Worm (Caenorhabditis elegans): ENCODE data around the gene F28E10.1.

The F28E10.1 gene

DNA sequence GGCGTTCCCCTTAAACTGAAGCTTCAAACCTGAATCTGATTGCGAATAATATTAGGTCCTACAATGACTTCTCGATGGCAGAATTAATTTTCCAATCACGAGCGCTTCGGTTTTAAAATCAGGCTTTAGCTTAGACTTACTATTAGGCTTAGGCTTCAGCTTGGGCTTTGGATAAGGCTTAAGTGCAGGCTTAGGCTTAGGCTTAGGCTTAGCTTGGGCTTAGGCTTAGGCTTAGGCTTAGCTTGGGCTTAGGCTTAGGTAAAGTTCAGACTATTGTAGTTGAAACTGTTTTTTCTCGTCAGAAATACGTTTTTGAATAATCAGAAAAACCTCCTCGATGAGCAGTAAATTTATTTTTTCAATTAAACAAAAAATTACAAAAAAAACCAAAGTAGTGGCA, 41.9 kb upstream of the F28E10.1 start:
- no peak for TF ChIP-seq ztf-11 (tag; optimal IDR thresholded peaks at IDR 0.05)
- TF ChIP-seq pax-3 (tag; optimal IDR thresholded peaks at IDR 0.05): no peak
- TF ChIP-seq sup-37 (GFP tag; optimal IDR thresholded peaks at IDR 0.05): no peak

DNA sequence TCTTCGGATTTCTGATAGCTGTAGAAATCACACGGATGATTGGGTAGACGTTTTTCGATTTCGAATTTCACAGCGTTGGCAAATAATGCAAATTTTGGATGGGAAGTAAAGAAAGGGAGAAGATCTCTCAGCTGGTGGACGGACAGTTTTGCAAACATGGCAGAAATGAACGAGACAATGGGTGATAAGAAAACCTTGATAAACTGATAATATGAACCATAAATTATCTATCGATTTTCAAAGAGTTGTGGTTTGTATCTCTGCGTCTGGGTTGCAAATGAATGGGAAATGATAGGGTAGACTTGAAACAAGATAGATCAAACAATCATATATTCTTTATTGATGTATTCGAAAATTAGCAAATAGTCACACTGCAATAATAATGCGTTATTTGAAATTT, 38.5 kb upstream of the F28E10.1 start, which contains the start of gene ZK185.3:
ZK185.3 (minus strand) TSS at position 263 of the 400 bp plus-strand sequence.
- no peak for TF ChIP-seq ets-5 (GFP tag; IDR thresholded peaks at IDR 0.05)
- TF ChIP-seq elt-3 (tag; optimal IDR thresholded peaks at IDR 0.05): peak in 4 of 6 experiments; percentile 7 to 58 (median 46)
- TF ChIP-seq pqm-1 (tag; optimal IDR thresholded peaks at IDR 0.05): peak; percentile 97
- TF ChIP-seq efl-1 (optimal IDR thresholded peaks at IDR 0.05): no peak
- peak in 1 of 2 experiments; percentile 83 for TF ChIP-seq efl-1 (GFP tag; optimal IDR thresholded peaks at IDR 0.05 in 1 of 2)
- TF ChIP-seq tlp-1 (tag; optimal IDR thresholded peaks at IDR 0.05): peak; percentile 57
- TF ChIP-seq nhr-237 (tag; optimal IDR thresholded peaks at IDR 0.05): no peak
- peak; percentile 77 for TF ChIP-seq elt-2 (tag; optimal IDR thresholded peaks at IDR 0.05)

DNA sequence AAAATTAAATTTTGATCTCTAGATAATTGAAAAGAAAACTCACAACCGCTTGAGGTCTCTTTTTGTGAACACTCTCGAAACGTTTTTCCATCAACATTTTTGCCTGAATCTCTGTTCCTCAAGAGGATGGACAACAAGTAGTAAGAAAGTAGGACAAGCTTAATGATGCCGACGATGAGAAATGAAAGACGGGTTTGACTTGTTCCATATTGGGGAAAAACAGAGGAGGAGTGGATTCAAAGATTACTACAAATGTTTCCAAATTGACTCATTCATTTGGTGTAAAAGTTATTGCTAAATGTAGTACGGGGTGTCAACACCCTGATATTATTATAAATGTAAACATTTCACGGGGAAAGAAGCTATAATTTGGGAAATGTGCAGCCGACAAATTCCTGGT, 35.6 kb upstream of the F28E10.1 start, which contains the start of gene ZK185.4:
ZK185.4 (minus strand) TSS at position 101 of the 400 bp plus-strand sequence.
- TF ChIP-seq nhr-237 (tag; optimal IDR thresholded peaks at IDR 0.05) (no peak), nhr-28 (tag; optimal IDR thresholded peaks at IDR 0.05) (no peak), lsy-2 (tag; optimal IDR thresholded peaks at IDR 0.05) (no peak), unc-98 (GFP tag; IDR thresholded peaks at IDR 0.05) (no peak), unc-130 (tag; optimal IDR thresholded peaks at IDR 0.05) (no peak), elt-3 (tag; optimal IDR thresholded peaks at IDR 0.05) (no peak), sptf-1 (tag; optimal IDR thresholded peaks at IDR 0.05) (no peak), blmp-1 (tag; optimal IDR thresholded peaks at IDR 0.05) (no peak), tlp-1 (tag; optimal IDR thresholded peaks at IDR 0.05) (no peak), sox-4 (tag; optimal IDR thresholded peaks at IDR 0.05) (no peak), efl-3 (GFP tag; optimal IDR thresholded peaks at IDR 0.05) (no peak), tbx-2 (tag; optimal IDR thresholded peaks at IDR 0.05) (no peak), unc-86 (tag; optimal IDR thresholded peaks at IDR 0.05) (no peak), fos-1 (tag; optimal IDR thresholded peaks at IDR 0.05) (no peak)

DNA sequence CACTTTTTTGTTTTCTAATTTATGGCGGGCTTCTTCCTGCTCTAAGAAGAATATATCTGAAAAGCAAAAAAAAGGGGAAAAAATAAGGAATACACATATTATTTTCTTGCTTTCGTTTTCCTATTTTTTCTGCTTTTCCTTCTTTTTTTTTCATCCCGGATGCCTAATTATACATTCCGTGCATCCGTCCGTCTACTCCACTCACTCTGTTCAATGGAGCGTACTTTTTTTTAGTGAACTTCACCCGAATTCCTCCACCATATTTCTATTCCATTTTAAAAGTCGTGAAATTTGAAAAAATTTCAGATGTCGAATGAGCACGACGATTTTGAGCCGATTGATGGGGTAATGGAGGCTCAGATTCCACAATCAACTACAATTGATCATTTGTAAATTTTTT, 32.4 kb upstream of the F28E10.1 start, which contains the start of gene ZK185.2:
ZK185.2 (plus strand) TSS at position 301 of the 400 bp plus-strand sequence.
- TF ChIP-seq fkh-10 (GFP tag; optimal IDR thresholded peaks at IDR 0.05) (no peak), vab-15 (tag; optimal IDR thresholded peaks at IDR 0.05) (no peak), sox-4 (tag; optimal IDR thresholded peaks at IDR 0.05) (no peak), C04F5.9 (tag; optimal IDR thresholded peaks at IDR 0.05) (no peak), blmp-1 (tag; optimal IDR thresholded peaks at IDR 0.05) (no peak), nhr-47 (tag; optimal IDR thresholded peaks at IDR 0.05) (no peak), unc-62 (GFP tag; optimal IDR thresholded peaks at IDR 0.05) (no peak), pax-3 (tag; optimal IDR thresholded peaks at IDR 0.05) (no peak), ztf-4 (tag; optimal IDR thresholded peaks at IDR 0.05) (no peak), ceh-63 (GFP tag; optimal IDR thresholded peaks at IDR 0.05) (no peak), nhr-84 (tag; optimal IDR thresholded peaks at IDR 0.05) (no peak), zag-1 (tag; optimal IDR thresholded peaks at IDR 0.05) (no peak), lir-3 (tag; optimal IDR thresholded peaks at IDR 0.05; ENCODE audit: poor library complexity) (no peak), nhr-76 (tag; optimal IDR thresholded peaks at IDR 0.05) (no peak)

DNA sequence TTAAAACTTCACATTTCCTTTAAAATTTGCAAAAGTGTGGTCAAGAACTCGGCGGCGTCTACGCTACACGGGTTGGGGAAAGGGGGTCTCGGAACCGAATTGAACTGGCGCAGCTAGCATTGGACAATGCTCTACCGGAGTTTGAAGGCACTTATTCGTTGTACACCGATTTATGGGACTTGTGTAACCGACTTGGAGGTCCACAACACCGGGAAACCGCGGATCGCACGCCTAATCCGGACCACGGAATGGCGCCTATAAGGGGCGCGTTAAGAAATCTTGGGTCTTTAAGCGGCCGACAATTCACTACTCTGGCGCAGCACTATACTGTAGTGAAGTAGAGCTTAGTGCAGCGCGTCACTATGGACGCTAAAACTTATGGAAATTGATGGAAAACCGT, 30.0 kb upstream of the F28E10.1 start:
- peak; percentile 62 for TF ChIP-seq nhr-85 (tag)
- peak; percentile 94 for TF ChIP-seq snpc-4 (tag; optimal IDR thresholded peaks at IDR 0.05)
- no peak for TF ChIP-seq rnt-1 (tag; optimal IDR thresholded peaks at IDR 0.05)
- TF ChIP-seq nhr-237 (tag; optimal IDR thresholded peaks at IDR 0.05): no peak

Measured in whole organism, L1 larva.